Fruit fly (Drosophila melanogaster) whole organism, embryonic: ENCODE results near the gene Ssadh.
A peak's percentile ranks its signal among the peaks of the same experiment; 100 is the strongest.

ENCODE experiments used
- Aef1 ChIP-seq: fragments of 200-800 bp; sonication (Bioruptor generic); IDR thresholded peaks from 3 replicates; pipeline ENCODE4 v1.3.6; 2022; ENCODE audit warnings: missing biosample characterization, missing genetic modification characterization
- CG10543 ChIP-seq: fragments of 200-800 bp; sonication (Bioruptor generic); optimal IDR thresholded peaks from 3 replicates; lab custom pipeline; 2017; ENCODE audit warnings: missing biosample characterization, mild to moderate bottlenecking, missing genetic modification characterization, moderate library complexity
- CG12071 ChIP-seq: fragments of 200-800 bp; sonication (Bioruptor generic); optimal IDR thresholded peaks from 3 replicates; lab custom pipeline; 2018; ENCODE audit warnings: missing biosample characterization, mild to moderate bottlenecking, missing genetic modification characterization
- CG12236 ChIP-seq: fragments of 200-800 bp; sonication (Bioruptor generic); optimal IDR thresholded peaks from 2 replicates; lab custom pipeline; 2016; ENCODE audit warnings: missing biosample characterization, missing genetic modification characterization
- CG13424 ChIP-seq: fragments of 200-800 bp; sonication (Bioruptor generic); optimal IDR thresholded peaks from 2 replicates; lab custom pipeline; 2019; ENCODE audit warnings: missing biosample characterization, mild to moderate bottlenecking, missing genetic modification characterization, moderate library complexity
- CG15479 ChIP-seq: fragments of 200-800 bp; sonication (Bioruptor generic); optimal IDR thresholded peaks from 3 replicates; lab custom pipeline; 2019; ENCODE audit warnings: missing biosample characterization, mild to moderate bottlenecking, missing genetic modification characterization, moderate library complexity
- CG17385 ChIP-seq: fragments of 200-800 bp; sonication (Bioruptor generic); optimal IDR thresholded peaks from 3 replicates; lab custom pipeline; 2018; ENCODE audit warnings: missing biosample characterization, mild to moderate bottlenecking, missing genetic modification characterization
- CG17802 ChIP-seq: fragments of 200-800 bp; sonication (Bioruptor generic); optimal IDR thresholded peaks from 2 replicates; lab custom pipeline; 2018; ENCODE audit warnings: missing biosample characterization, mild to moderate bottlenecking, missing genetic modification characterization, moderate library complexity
- CG18619 ChIP-seq: fragments of 200-800 bp; sonication (Bioruptor generic); optimal IDR thresholded peaks from 3 replicates; lab custom pipeline; 2017; ENCODE audit warnings: missing biosample characterization, mild to moderate bottlenecking, missing genetic modification characterization
- CG3838 ChIP-seq: fragments of 200-800 bp; sonication (Bioruptor generic); optimal IDR thresholded peaks from 3 replicates; lab custom pipeline; 2016; ENCODE audit warnings: missing biosample characterization, missing genetic modification characterization
- CG7786 ChIP-seq: fragments of 200-800 bp; sonication (Bioruptor generic); optimal IDR thresholded peaks from 2 replicates; lab custom pipeline; 2016; ENCODE audit warnings: missing biosample characterization, missing genetic modification characterization
- CG8388 ChIP-seq: fragments of 200-800 bp; sonication (Bioruptor generic); optimal IDR thresholded peaks from 2 replicates; lab custom pipeline; 2019; ENCODE audit warnings: missing biosample characterization, mild to moderate bottlenecking, missing genetic modification characterization, moderate library complexity
- Camta ChIP-seq: fragments of 200-800 bp; sonication (Bioruptor generic); optimal IDR thresholded peaks from 2 replicates; lab custom pipeline; 2016; ENCODE audit warnings: missing biosample characterization, missing genetic modification characterization
- D ChIP-seq, 2 experiments: fragments of 200-800 bp in 1 of 2; fragments of >200 bp in 1 of 2; sonication (Bioruptor generic) in 1 of 2; optimal IDR thresholded peaks; 2 replicates in 1 of 2; 3 replicates in 1 of 2; lab custom pipeline; 2017; ENCODE audit warnings: mild to moderate bottlenecking in 1 of 2, missing biosample characterization in 1 of 2, missing genetic modification characterization in 1 of 2, missing genetic modification reagents in 1 of 2
- D19A ChIP-seq: fragments of 200-800 bp; optimal IDR thresholded peaks from 3 replicates; lab custom pipeline; 2019; ENCODE audit warnings: missing biosample characterization, mild to moderate bottlenecking, missing genetic modification characterization, moderate library complexity
- Dip3 ChIP-seq: fragments of 200-800 bp; sonication (Bioruptor generic); optimal IDR thresholded peaks from 3 replicates; lab custom pipeline; 2016; ENCODE audit warnings: missing biosample characterization, missing genetic modification characterization
- Ets65A ChIP-seq: fragments of 200-800 bp; sonication (Bioruptor generic); peaks from one replicate; lab custom pipeline; 2016; ENCODE audit warnings: missing biosample characterization, missing genetic modification characterization
- Fer2 ChIP-seq: fragments of 200-800 bp; sonication (Bioruptor generic); optimal IDR thresholded peaks from 2 replicates; lab custom pipeline; 2018; ENCODE audit warnings: missing biosample characterization, mild to moderate bottlenecking, missing genetic modification characterization, moderate library complexity
- Fer3 ChIP-seq: fragments of 200-800 bp; sonication (Bioruptor generic); optimal IDR thresholded peaks from 2 replicates; lab custom pipeline; 2018; ENCODE audit warnings: missing biosample characterization, mild to moderate bottlenecking, missing genetic modification characterization, moderate library complexity
- HLH3B ChIP-seq: fragments of 200-800 bp; sonication (Bioruptor generic); IDR thresholded peaks from 2 replicates; pipeline ENCODE4 v1.3.6; 2022; ENCODE audit warnings: missing biosample characterization, missing genetic modification characterization
- HLH4C ChIP-seq: fragments of 200-800 bp; sonication (Bioruptor generic); IDR thresholded peaks from 3 replicates; pipeline ENCODE4 v1.3.6; 2022; ENCODE audit warnings: missing biosample characterization, missing genetic modification characterization; ENCODE audit not compliant: partially characterized antibody
- Hand ChIP-seq: fragments of 200-800 bp; sonication (Bioruptor generic); optimal IDR thresholded peaks from 2 replicates; lab custom pipeline; 2017; ENCODE audit warnings: mild to moderate bottlenecking, missing biosample characterization, missing genetic modification reagents, missing genetic modification characterization
- Med ChIP-seq: fragments of 200-800 bp; sonication (Bioruptor generic); peaks from one replicate; lab custom pipeline; 2016; ENCODE audit warnings: missing biosample characterization, missing genetic modification characterization, mild to moderate bottlenecking, inconsistent platforms, moderate library complexity
- PHDP ChIP-seq: fragments of 200-800 bp; sonication (Bioruptor generic); optimal IDR thresholded peaks from 3 replicates; lab custom pipeline; 2018; ENCODE audit warnings: missing biosample characterization, mild to moderate bottlenecking, missing genetic modification characterization, moderate library complexity
- Rfx ChIP-seq: fragments of 200-800 bp; sonication (Bioruptor generic); IDR thresholded peaks from 2 replicates; pipeline ENCODE4 v1.3.6; 2022; ENCODE audit warnings: missing biosample characterization, missing genetic modification characterization
- Rx ChIP-seq: fragments of 200-800 bp; sonication (Bioruptor generic); IDR thresholded peaks from 2 replicates; pipeline ENCODE4 v1.3.6; 2022; ENCODE audit warnings: missing biosample characterization, missing genetic modification characterization
- Usf ChIP-seq: fragments of 200-800 bp; sonication (Bioruptor generic); optimal IDR thresholded peaks from 2 replicates; lab custom pipeline; 2017; ENCODE audit warnings: missing genotype, missing biosample characterization, missing genetic modification characterization
- ab ChIP-seq: fragments of 200-800 bp; sonication (Bioruptor generic); optimal IDR thresholded peaks from 2 replicates; lab custom pipeline; 2016; ENCODE audit warnings: missing biosample characterization, missing genetic modification characterization
- bigmax ChIP-seq: fragments of 200-800 bp; sonication (Bioruptor generic); optimal IDR thresholded peaks from 2 replicates; lab custom pipeline; 2018; ENCODE audit warnings: missing biosample characterization, mild to moderate bottlenecking, missing genetic modification characterization
- br ChIP-seq: fragments of >200 bp; optimal IDR thresholded peaks from 2 replicates; lab custom pipeline; 2017
- cad ChIP-seq: fragments of >200 bp; optimal IDR thresholded peaks from 2 replicates; lab custom pipeline; 2017; ENCODE audit warnings: missing biosample characterization, missing genetic modification characterization
- ci ChIP-seq: fragments of 200-800 bp; sonication (Bioruptor generic); IDR thresholded peaks from 3 replicates; pipeline ENCODE4 v1.3.6; 2022; ENCODE audit warnings: missing biosample characterization, missing genetic modification characterization
- dan ChIP-seq: fragments of 200-800 bp; sonication (Bioruptor generic); IDR thresholded peaks from 2 replicates; pipeline ENCODE4 v1.3.6; 2022; ENCODE audit warnings: missing biosample characterization, missing genetic modification characterization
- ems ChIP-seq: fragments of 200-800 bp; sonication (Bioruptor generic); optimal IDR thresholded peaks from 3 replicates; lab custom pipeline; 2016; ENCODE audit warnings: missing biosample characterization, missing genetic modification characterization
- exex ChIP-seq: fragments of 200-800 bp; sonication (Bioruptor generic); optimal IDR thresholded peaks from 4 replicates; lab custom pipeline; 2018; ENCODE audit warnings: missing biosample characterization, mild to moderate bottlenecking, missing genetic modification characterization, moderate library complexity
- fd64A ChIP-seq: fragments of 200-800 bp; sonication (Bioruptor generic); optimal IDR thresholded peaks from 3 replicates; lab custom pipeline; 2018; ENCODE audit warnings: missing biosample characterization, mild to moderate bottlenecking, missing genetic modification characterization
- gem ChIP-seq: fragments of 200-800 bp; sonication (Bioruptor generic); optimal IDR thresholded peaks from 2 replicates; lab custom pipeline; 2019; ENCODE audit warnings: missing biosample characterization, mild to moderate bottlenecking, missing genetic modification characterization, moderate library complexity
- hkb ChIP-seq, 2 experiments: fragments of 200-800 bp in 1 of 2; fragments of >200 bp in 1 of 2; sonication (Bioruptor generic) in 1 of 2; IDR thresholded peaks in 1 of 2; optimal IDR thresholded peaks in 1 of 2; 2 replicates each; pipeline versions ENCODE4 v1.3.6 to Lab custom; 2017 to 2022; ENCODE audit warnings: missing biosample characterization in 1 of 2, missing genetic modification characterization in 1 of 2
- inv ChIP-seq: fragments of 200-800 bp; sonication (Bioruptor generic); IDR thresholded peaks from 2 replicates; pipeline ENCODE4 v1.3.6; 2022; ENCODE audit warnings: missing biosample characterization, missing genetic modification characterization; ENCODE audit not compliant: partially characterized antibody
- psq ChIP-seq: fragments of 200-800 bp; sonication (Bioruptor generic); optimal IDR thresholded peaks from 2 replicates; lab custom pipeline; 2017; ENCODE audit warnings: missing biosample characterization, missing genetic modification characterization
- pum ChIP-seq: fragments of 200-800 bp; sonication (Bioruptor generic); optimal IDR thresholded peaks from 2 replicates; lab custom pipeline; 2016; ENCODE audit warnings: missing biosample characterization, missing genetic modification characterization
- schlank ChIP-seq: fragments of 200-800 bp; sonication (Bioruptor generic); optimal IDR thresholded peaks from 2 replicates; lab custom pipeline; 2018; ENCODE audit warnings: missing biosample characterization, mild to moderate bottlenecking, missing genetic modification characterization
- sens ChIP-seq: fragments of 200-800 bp; sonication (Bioruptor generic); peaks from one replicate; lab custom pipeline; 2016; ENCODE audit warnings: missing biosample characterization, missing genetic modification characterization
- sens-2 ChIP-seq: fragments of 200-800 bp; sonication (Bioruptor generic); IDR thresholded peaks from 2 replicates; pipeline ENCODE4 v1.3.6; 2022; ENCODE audit warnings: missing biosample characterization, missing genetic modification characterization
- tna ChIP-seq: fragments of 200-800 bp; sonication (Bioruptor generic); IDR thresholded peaks from 2 replicates; pipeline ENCODE4 v1.3.6; 2022; ENCODE audit warnings: missing biosample characterization, missing genetic modification characterization; ENCODE audit not compliant: partially characterized antibody
- unc-4 ChIP-seq: fragments of 200-800 bp; sonication (Bioruptor generic); IDR thresholded peaks from 2 replicates; pipeline ENCODE4 v1.3.6; 2022; ENCODE audit warnings: missing biosample characterization, missing genetic modification characterization; ENCODE audit not compliant: partially characterized antibody
- unpg ChIP-seq: fragments of 200-800 bp; sonication (Bioruptor generic); optimal IDR thresholded peaks from 3 replicates; lab custom pipeline; 2018; ENCODE audit warnings: missing biosample characterization, mild to moderate bottlenecking, missing genetic modification characterization, moderate library complexity
- zen ChIP-seq: fragments of 200-800 bp; sonication (Bioruptor generic); optimal IDR thresholded peaks from 3 replicates; lab custom pipeline; 2018; ENCODE audit warnings: missing biosample characterization, mild to moderate bottlenecking, missing genetic modification characterization, moderate library complexity
- zf30C ChIP-seq: fragments of 200-800 bp; sonication (Bioruptor generic); optimal IDR thresholded peaks from 3 replicates; lab custom pipeline; 2018; ENCODE audit warnings: missing biosample characterization, mild to moderate bottlenecking, missing genetic modification characterization

Gene Ssadh

dm6 chr3R:25647577-25648257 lies 21.0 kb upstream of the Ssadh start (continued):
- TF ChIP-seq CG15479 (GFP tag; lab: Kevin White, UChicago), result peak; percentile 21
- TF ChIP-seq ab (GFP tag; lab: Kevin White, UChicago), result no peak
- no peak for TF ChIP-seq hkb (optimal IDR thresholded peaks at IDR 0.05; lab: Kevin White, UChicago)
- TF ChIP-seq hkb (GFP tag; IDR thresholded peaks at IDR 0.05; lab: Robert Waterston, UW), result peak; percentile 12; the same call in 1 of the 2 replicates
- no peak for TF ChIP-seq CG8388
- TF ChIP-seq CG10543 (GFP tag; lab: Kevin White, UChicago), result no peak
- TF ChIP-seq unc-4, result peak; percentile 25; the same call in 1 of the 2 replicates
- peak; percentile 91 for TF ChIP-seq HLH4C (GFP tag; lab: Robert Waterston, UW)
- TF ChIP-seq bigmax (GFP tag; lab: Kevin White, UChicago), result peak; percentile 44
- no peak for TF ChIP-seq Fer2
- no peak for TF ChIP-seq CG3838 (GFP tag; lab: Kevin White, UChicago)
- peak; percentile 69 for TF ChIP-seq fd64A (GFP tag; lab: Kevin White, UChicago)
- peak; percentile 82 for TF ChIP-seq Med (GFP tag; lab: Kevin White, UChicago)
- TF ChIP-seq unpg (GFP tag; lab: Kevin White, UChicago), result no peak
- TF ChIP-seq Usf (GFP tag; lab: Kevin White, UChicago), result no peak
- peak; percentile 38; the same call in 1 of the 2 replicates for TF ChIP-seq inv (GFP tag; lab: Robert Waterston, UW)
- no peak for TF ChIP-seq CG17802
- TF ChIP-seq D (optimal IDR thresholded peaks at IDR 0.05; lab: Kevin White, UChicago), result no peak
- TF ChIP-seq D (GFP tag; optimal IDR thresholded peaks at IDR 0.05; lab: Kevin White, UChicago), result no peak
- TF ChIP-seq CG18619 (GFP tag; lab: Kevin White, UChicago), result no peak
- TF ChIP-seq Dip3, result no peak
- peak; percentile 63 for TF ChIP-seq zen (tag; lab: Kevin White, UChicago)
- no peak for TF ChIP-seq Camta (GFP tag; lab: Kevin White, UChicago)
- TF ChIP-seq Fer3 (tag; lab: Kevin White, UChicago), result no peak
- peak; percentile 6 for TF ChIP-seq CG17385 (GFP tag; lab: Kevin White, UChicago)
- TF ChIP-seq br (lab: Kevin White, UChicago), result no peak
- no peak for TF ChIP-seq ems (GFP tag; lab: Kevin White, UChicago)
- TF ChIP-seq dan (GFP tag; lab: Robert Waterston, UW), result no peak
- TF ChIP-seq Hand (GFP tag; lab: Kevin White, UChicago), result no peak
- no peak for TF ChIP-seq Aef1
- TF ChIP-seq CG13424 (tag; lab: Kevin White, UChicago), result no peak
- peak; percentile 66 for TF ChIP-seq cad (GFP tag; lab: Kevin White, UChicago)
- no peak for TF ChIP-seq D19A (tag; lab: Kevin White, UChicago)
- TF ChIP-seq schlank, result no peak
- no peak for TF ChIP-seq Rx (GFP tag; lab: Robert Waterston, UW)
- TF ChIP-seq PHDP (tag; lab: Kevin White, UChicago), result peak; percentile 12
- no peak for TF ChIP-seq CG7786
- TF ChIP-seq Ets65A (GFP tag; lab: Kevin White, UChicago), result peak; percentile 88
- TF ChIP-seq pum (GFP tag; lab: Kevin White, UChicago), result no peak
- TF ChIP-seq tna (GFP tag; lab: Robert Waterston, UW), result peak; percentile 89
- TF ChIP-seq zf30C (GFP tag; lab: Kevin White, UChicago), result no peak
- peak; percentile 61 for TF ChIP-seq sens
- TF ChIP-seq CG12236 (GFP tag; lab: Kevin White, UChicago), result no peak
- peak; percentile 46; the same call in 1 of the 2 replicates for TF ChIP-seq HLH3B (GFP tag; lab: Robert Waterston, UW)
- TF ChIP-seq ci (GFP tag; lab: Robert Waterston, UW), result peak; percentile 82
- TF ChIP-seq gem, result peak; percentile 4
- no peak for TF ChIP-seq Rfx (GFP tag; lab: Robert Waterston, UW)
- TF ChIP-seq CG12071, result no peak
- TF ChIP-seq psq (GFP tag; lab: Kevin White, UChicago), result no peak
- peak; percentile 15 for TF ChIP-seq exex
- no peak for TF ChIP-seq sens-2
